Fruit fly (Drosophila melanogaster) whole organism, embryonic: ENCODE measurements around the gene Pgm1.
A peak's percentile ranks its signal among the peaks of the same experiment; 100 is the strongest.

Experiments
- Awh ChIP-seq: fragments of 200-800 bp; sonication (Bioruptor generic); IDR thresholded peaks from 2 replicates; pipeline ENCODE4, ENCODE4 v1.3.6; 2022; ENCODE audit warnings: missing biosample characterization, missing genetic modification characterization
- Bdp1 ChIP-seq: fragments of 200-800 bp; sonication (Bioruptor generic); optimal IDR thresholded peaks from 3 replicates; lab custom pipeline; 2016; ENCODE audit warnings: missing biosample characterization, missing genetic modification characterization
- CG10209 ChIP-seq: fragments of 200-800 bp; sonication (Bioruptor generic); optimal IDR thresholded peaks from 3 replicates; lab custom pipeline; 2017; ENCODE audit warnings: missing biosample characterization, mild to moderate bottlenecking, missing genetic modification characterization, missing genetic modification reagents
- CG12744 ChIP-seq: fragments of 200-800 bp; sonication (Bioruptor generic); optimal IDR thresholded peaks from 2 replicates; lab custom pipeline; 2016; ENCODE audit warnings: missing biosample characterization, missing genetic modification characterization
- CG14710 ChIP-seq: fragments of 200-800 bp; sonication (Bioruptor generic); optimal IDR thresholded peaks from 3 replicates; lab custom pipeline; 2019; ENCODE audit warnings: missing biosample characterization, mild to moderate bottlenecking, missing genetic modification characterization, moderate library complexity
- CG15073 ChIP-seq: fragments of 200-800 bp; sonication (Bioruptor generic); optimal IDR thresholded peaks from 2 replicates; lab custom pipeline; 2016; ENCODE audit warnings: missing biosample characterization, missing genetic modification characterization
- CG15479 ChIP-seq: fragments of 200-800 bp; sonication (Bioruptor generic); optimal IDR thresholded peaks from 3 replicates; lab custom pipeline; 2019; ENCODE audit warnings: missing biosample characterization, mild to moderate bottlenecking, missing genetic modification characterization, moderate library complexity
- CG16863 ChIP-seq: fragments of 200-800 bp; sonication (Bioruptor generic); optimal IDR thresholded peaks from 3 replicates; lab custom pipeline; 2016; ENCODE audit warnings: missing biosample characterization, missing genetic modification characterization
- CG18599 ChIP-seq: fragments of 200-800 bp; sonication (Bioruptor generic); optimal IDR thresholded peaks from 3 replicates; lab custom pipeline; 2017; ENCODE audit warnings: missing biosample characterization, missing genetic modification characterization, mild to moderate bottlenecking, moderate library complexity, missing genetic modification reagents
- CG30431 ChIP-seq: fragments of 200-800 bp; sonication (Bioruptor generic); optimal IDR thresholded peaks from 2 replicates; lab custom pipeline; 2017; ENCODE audit warnings: missing biosample characterization, missing genetic modification characterization
- CG3065 ChIP-seq: fragments of 200-800 bp; sonication (Bioruptor generic); optimal IDR thresholded peaks from 2 replicates; lab custom pipeline; 2016; ENCODE audit warnings: missing biosample characterization, missing genetic modification characterization
- CG32767 ChIP-seq: fragments of 200-800 bp; sonication (Bioruptor generic); IDR thresholded peaks from 2 replicates; pipeline ENCODE4 v1.3.6; 2022; ENCODE audit warnings: missing biosample characterization, missing genetic modification characterization
- CG34422 ChIP-seq: fragments of 200-800 bp; sonication (Bioruptor generic); IDR thresholded peaks from 3 replicates; pipeline ENCODE4 v1.3.6; 2022; ENCODE audit warnings: missing biosample characterization, missing genetic modification characterization
- CG3838 ChIP-seq: fragments of 200-800 bp; sonication (Bioruptor generic); optimal IDR thresholded peaks from 3 replicates; lab custom pipeline; 2016; ENCODE audit warnings: missing biosample characterization, missing genetic modification characterization
- CG5245 ChIP-seq: fragments of 200-800 bp; sonication (Bioruptor generic); optimal IDR thresholded peaks from 3 replicates; lab custom pipeline; 2016; ENCODE audit warnings: missing biosample characterization, missing genetic modification characterization
- CG7357 ChIP-seq: fragments of 200-800 bp; sonication (Bioruptor generic); IDR thresholded peaks from 3 replicates; pipeline ENCODE4 v1.3.6; 2022; ENCODE audit warnings: missing biosample characterization, missing genetic modification characterization
- CG7745 ChIP-seq: fragments of 200-800 bp; sonication (Bioruptor generic); optimal IDR thresholded peaks from 2 replicates; lab custom pipeline; 2018; ENCODE audit warnings: missing biosample characterization, mild to moderate bottlenecking, missing genetic modification characterization, moderate library complexity
- CG7928 ChIP-seq: fragments of 200-800 bp; sonication (Bioruptor generic); optimal IDR thresholded peaks from 2 replicates; lab custom pipeline; 2017; ENCODE audit warnings: missing biosample characterization, mild to moderate bottlenecking, missing genetic modification characterization
- CG8089 ChIP-seq: fragments of 200-800 bp; sonication (Bioruptor generic); optimal IDR thresholded peaks from 3 replicates; lab custom pipeline; 2016; ENCODE audit warnings: missing biosample characterization, missing genetic modification characterization
- CG9817 ChIP-seq: fragments of 200-800 bp; sonication (Bioruptor generic); optimal IDR thresholded peaks from 2 replicates; lab custom pipeline; 2018; ENCODE audit warnings: missing biosample characterization, mild to moderate bottlenecking, missing genetic modification characterization, moderate library complexity
- CoRest ChIP-seq: fragments of 200-800 bp; sonication (Bioruptor generic); optimal IDR thresholded peaks from 3 replicates; lab custom pipeline; 2018; ENCODE audit warnings: missing biosample characterization, mild to moderate bottlenecking, missing genetic modification characterization, moderate library complexity
- Dad ChIP-seq: fragments of 200-800 bp; sonication (Bioruptor generic); optimal IDR thresholded peaks from 3 replicates; lab custom pipeline; 2016; ENCODE audit warnings: missing biosample characterization, missing genetic modification characterization
- Dref ChIP-seq: fragments of 200-800 bp; sonication (Bioruptor generic); IDR thresholded peaks from 2 replicates; pipeline ENCODE4 v1.3.6; 2022; ENCODE audit warnings: missing biosample characterization, missing genetic modification characterization
- Ets65A ChIP-seq: fragments of 200-800 bp; sonication (Bioruptor generic); peaks from one replicate; lab custom pipeline; 2016; ENCODE audit warnings: missing biosample characterization, missing genetic modification characterization
- GATAe ChIP-seq: fragments of 200-800 bp; sonication (Bioruptor generic); conservative IDR thresholded peaks from 2 replicates; pipeline ENCODE4 v1.3.6; 2022; ENCODE audit warnings: missing biosample characterization, missing genetic modification characterization
- Hr78 ChIP-seq, 2 experiments: fragments of 200-800 bp in 1 of 2; fragments of >200 bp in 1 of 2; sonication (Bioruptor generic) in 1 of 2; optimal IDR thresholded peaks; 2 replicates each; lab custom pipeline; 2017 to 2019; ENCODE audit warnings: missing biosample characterization in 2 of 2, missing genetic modification characterization in 2 of 2, mild to moderate bottlenecking in 1 of 2, moderate library complexity in 1 of 2
- Lhr ChIP-seq: fragments of 200-800 bp; sonication (Bioruptor generic); optimal IDR thresholded peaks from 3 replicates; lab custom pipeline; 2017; ENCODE audit warnings: mild to moderate bottlenecking, missing biosample characterization, missing genetic modification reagents, missing genetic modification characterization
- Med ChIP-seq: fragments of 200-800 bp; sonication (Bioruptor generic); peaks from one replicate; lab custom pipeline; 2016; ENCODE audit warnings: missing biosample characterization, missing genetic modification characterization, mild to moderate bottlenecking, inconsistent platforms, moderate library complexity
- YL-1 ChIP-seq: fragments of 200-800 bp; sonication (Bioruptor generic); optimal IDR thresholded peaks from 3 replicates; lab custom pipeline; 2017; ENCODE audit warnings: missing biosample characterization, mild to moderate bottlenecking, missing genetic modification characterization
- amos ChIP-seq: fragments of 200-800 bp; sonication (Bioruptor generic); IDR thresholded peaks from 2 replicates; pipeline ENCODE4 v1.3.6; 2022; ENCODE audit warnings: missing biosample characterization, missing genetic modification characterization; ENCODE audit not compliant: partially characterized antibody
- bowl ChIP-seq: fragments of 200-800 bp; sonication (Bioruptor generic); IDR thresholded peaks from 2 replicates; pipeline ENCODE4 v1.3.6; 2022; ENCODE audit warnings: missing biosample characterization, missing genetic modification characterization
- bsh ChIP-seq, 2 experiments: fragments of 200-800 bp; sonication (Bioruptor generic); optimal IDR thresholded peaks; 2 replicates each; lab custom pipeline; 2017 to 2018; ENCODE audit warnings: mild to moderate bottlenecking in 2 of 2, missing biosample characterization in 2 of 2, missing genetic modification characterization in 2 of 2, moderate library complexity in 1 of 2
- crol ChIP-seq: fragments of 200-800 bp; sonication (Bioruptor generic); IDR thresholded peaks from 2 replicates; pipeline ENCODE4 v1.3.6; 2022; ENCODE audit warnings: missing biosample characterization, missing genetic modification characterization
- dpn ChIP-seq, 2 experiments: fragments of 200-800 bp; sonication (Bioruptor generic); optimal IDR thresholded peaks; 3 replicates each; lab custom pipeline; 2016; ENCODE audit warnings: missing biosample characterization in 2 of 2, missing genetic modification characterization in 2 of 2
- grau ChIP-seq: fragments of 200-800 bp; optimal IDR thresholded peaks from 3 replicates; lab custom pipeline; 2019; ENCODE audit warnings: missing biosample characterization, mild to moderate bottlenecking, missing genetic modification characterization, moderate library complexity
- knrl ChIP-seq: fragments of 200-800 bp; sonication (Bioruptor generic); IDR thresholded peaks from 3 replicates; pipeline ENCODE4 v1.3.6; 2022; ENCODE audit warnings: missing biosample characterization, missing genetic modification characterization; ENCODE audit not compliant: partially characterized antibody
- mirr ChIP-seq: fragments of 200-800 bp; sonication (Bioruptor generic); optimal IDR thresholded peaks from 3 replicates; lab custom pipeline; 2018; ENCODE audit warnings: missing biosample characterization, mild to moderate bottlenecking, missing genetic modification characterization
- nau ChIP-seq: fragments of 200-800 bp; sonication (Bioruptor generic); optimal IDR thresholded peaks from 3 replicates; lab custom pipeline; 2017; ENCODE audit warnings: missing biosample characterization, mild to moderate bottlenecking, missing genetic modification characterization, missing genetic modification reagents
- nom ChIP-seq: fragments of 200-800 bp; sonication (Bioruptor generic); optimal IDR thresholded peaks from 2 replicates; lab custom pipeline; 2017; ENCODE audit warnings: missing biosample characterization, missing genetic modification characterization, mild to moderate bottlenecking, moderate library complexity, missing genetic modification reagents
- rib ChIP-seq: fragments of 200-800 bp; sonication (Bioruptor generic); IDR thresholded peaks from 2 replicates; pipeline ENCODE4 v1.3.6; 2022; ENCODE audit warnings: missing biosample characterization, missing genetic modification characterization
- tap ChIP-seq: fragments of 200-800 bp; optimal IDR thresholded peaks from 3 replicates; lab custom pipeline; 2019; ENCODE audit warnings: missing biosample characterization, mild to moderate bottlenecking, missing genetic modification characterization, moderate library complexity
- tup ChIP-seq: fragments of 200-800 bp; sonication (Bioruptor generic); optimal IDR thresholded peaks from 2 replicates; lab custom pipeline; 2016; ENCODE audit warnings: missing biosample characterization, mild to moderate bottlenecking, missing genetic modification characterization, moderate library complexity
- unc-4 ChIP-seq: fragments of 200-800 bp; sonication (Bioruptor generic); IDR thresholded peaks from 2 replicates; pipeline ENCODE4 v1.3.6; 2022; ENCODE audit warnings: missing biosample characterization, missing genetic modification characterization; ENCODE audit not compliant: partially characterized antibody
- vnd ChIP-seq: fragments of 200-800 bp; sonication (Bioruptor generic); IDR thresholded peaks from 3 replicates; pipeline ENCODE4 v1.3.6; 2022; ENCODE audit warnings: missing biosample characterization, missing genetic modification characterization; ENCODE audit not compliant: partially characterized antibody
- wek ChIP-seq: fragments of 200-800 bp; sonication (Bioruptor generic); optimal IDR thresholded peaks from 3 replicates; lab custom pipeline; 2018; ENCODE audit warnings: missing biosample characterization, mild to moderate bottlenecking, missing genetic modification characterization, moderate library complexity

Gene Pgm1

dm6 chr3L:16113003-16113606, 15.2 kb downstream of the Pgm1 start, which contains the start of gene Taf4 (continued):
- TF ChIP-seq Ets65A (GFP tag; lab: Kevin White, UChicago): no peak
- peak; percentile 36; the same call in 1 of the 2 replicates for TF ChIP-seq amos (GFP tag; lab: Robert Waterston, UW)

dm6 chr3L:16112069-16112820, 16.1 kb downstream of the Pgm1 start, which contains the start of gene Zn72D:
TSS of gene Zn72D (minus strand) at chr3L:16112626.
- TF ChIP-seq CG7745: no peak
- TF ChIP-seq wek (GFP tag; lab: Kevin White, UChicago): no peak
- TF ChIP-seq CG3065 (GFP tag; lab: Kevin White, UChicago): no peak
- no peak for TF ChIP-seq tap (tag; lab: Kevin White, UChicago)
- no peak for TF ChIP-seq CG12744 (GFP tag; lab: Kevin White, UChicago)
- no peak for TF ChIP-seq CG15479 (GFP tag; lab: Kevin White, UChicago)
- no peak for TF ChIP-seq Bdp1 (GFP tag; lab: Kevin White, UChicago)
- peak; percentile 75 for TF ChIP-seq YL-1 (GFP tag; lab: Kevin White, UChicago)
- 0 out of 2 replicates have a peak, but pooled peaks have one; percentile 7 for TF ChIP-seq crol
- no peak for TF ChIP-seq CG15073 (GFP tag; lab: Kevin White, UChicago)
- TF ChIP-seq mirr: no peak
- no peak for TF ChIP-seq bowl (GFP tag; lab: Robert Waterston, UW)
- TF ChIP-seq Dref (GFP tag; lab: Robert Waterston, UW): peak; percentile 49
- TF ChIP-seq CG7928 (GFP tag; lab: Kevin White, UChicago): no peak
- TF ChIP-seq dpn (GFP tag; optimal IDR thresholded peaks at IDR 0.05; lab: Kevin White, UChicago): no peak
- TF ChIP-seq Ets65A (GFP tag; lab: Kevin White, UChicago): no peak
- TF ChIP-seq CG8089 (GFP tag; lab: Kevin White, UChicago): no peak
- peak; percentile 6 for TF ChIP-seq Lhr (GFP tag; lab: Kevin White, UChicago)
- peak; percentile 13 for TF ChIP-seq CoRest (tag; lab: Kevin White, UChicago)
- TF ChIP-seq Hr78 (GFP tag; optimal IDR thresholded peaks at IDR 0.05; lab: Kevin White, UChicago): no peak
- TF ChIP-seq vnd: no peak
- no peak for TF ChIP-seq Dad (GFP tag; lab: Kevin White, UChicago)
- peak in 1 of 2 experiments; percentile 31 for TF ChIP-seq bsh (GFP tag; optimal IDR thresholded peaks at IDR 0.05; lab: Kevin White, UChicago)
- no peak for TF ChIP-seq CG30431
- peak; percentile 33; the same call in 1 of the 3 replicates for TF ChIP-seq CG34422
- no peak for TF ChIP-seq CG32767 (GFP tag; lab: Robert Waterston, UW)
- TF ChIP-seq Med: peak; percentile 35
- TF ChIP-seq CG5245 (GFP tag; lab: Kevin White, UChicago): no peak
- TF ChIP-seq CG10209: no peak
- no peak for TF ChIP-seq Awh
- no peak for TF ChIP-seq rib (GFP tag; lab: Robert Waterston, UW)
- TF ChIP-seq GATAe (GFP tag; lab: Robert Waterston, UW): no peak
- TF ChIP-seq CG7357 (GFP tag; lab: Robert Waterston, UW): no peak
- no peak for TF ChIP-seq nau (GFP tag; lab: Kevin White, UChicago)
- no peak for TF ChIP-seq CG16863 (GFP tag; lab: Kevin White, UChicago)
- TF ChIP-seq nom (GFP tag; lab: Kevin White, UChicago): peak; percentile 47
- no peak for TF ChIP-seq tup (GFP tag; lab: Kevin White, UChicago)
- no peak for TF ChIP-seq CG18599
- peak; percentile 36; the same call in 1 of the 2 replicates for TF ChIP-seq unc-4 (GFP tag; lab: Robert Waterston, UW)
- TF ChIP-seq grau (tag; lab: Kevin White, UChicago): peak; percentile 2
- TF ChIP-seq CG14710 (tag; lab: Kevin White, UChicago): peak; percentile 28
- TF ChIP-seq CG3838: no peak
- peak; percentile 29; the same call in 1 of the 3 replicates for TF ChIP-seq knrl
- TF ChIP-seq CG9817 (tag; lab: Kevin White, UChicago): no peak
